Fruit fly (Drosophila melanogaster) whole organism, embryonic: ENCODE results near the gene Dpp10.

Experiments
- CG31224 ChIP-seq: fragments of 200-800 bp; sonication (Bioruptor generic); IDR thresholded peaks from 2 replicates; pipeline ENCODE4 v1.3.6; 2022; ENCODE audit warnings: missing biosample characterization, missing genetic modification characterization
- CG4328 ChIP-seq: fragments of 200-800 bp; sonication (Bioruptor generic); optimal IDR thresholded peaks from 3 replicates; lab custom pipeline; 2017; ENCODE audit warnings: missing biosample characterization, missing genetic modification reagents, missing genetic modification characterization
- Dll ChIP-seq: fragments of 200-800 bp; sonication (Bioruptor generic); IDR thresholded peaks from 4 replicates; pipeline ENCODE4 v1.3.6; 2022; ENCODE audit warnings: missing biosample characterization, missing genetic modification characterization; ENCODE audit not compliant: partially characterized antibody
- kay ChIP-seq: fragments of 200-800 bp; sonication (Bioruptor generic); optimal IDR thresholded peaks from 2 replicates; lab custom pipeline; 2016; ENCODE audit warnings: missing biosample characterization, missing genetic modification characterization
- otp ChIP-seq: fragments of 200-800 bp; sonication (Bioruptor generic); IDR thresholded peaks from 3 replicates; pipeline ENCODE4, ENCODE4 v1.3.6; 2022; ENCODE audit warnings: missing biosample characterization, missing genetic modification characterization
- pfk ChIP-seq: fragments of 200-800 bp; sonication (Bioruptor generic); optimal IDR thresholded peaks from 2 replicates; lab custom pipeline; 2018; ENCODE audit warnings: missing biosample characterization, mild to moderate bottlenecking, missing genetic modification characterization, moderate library complexity

DNA sequence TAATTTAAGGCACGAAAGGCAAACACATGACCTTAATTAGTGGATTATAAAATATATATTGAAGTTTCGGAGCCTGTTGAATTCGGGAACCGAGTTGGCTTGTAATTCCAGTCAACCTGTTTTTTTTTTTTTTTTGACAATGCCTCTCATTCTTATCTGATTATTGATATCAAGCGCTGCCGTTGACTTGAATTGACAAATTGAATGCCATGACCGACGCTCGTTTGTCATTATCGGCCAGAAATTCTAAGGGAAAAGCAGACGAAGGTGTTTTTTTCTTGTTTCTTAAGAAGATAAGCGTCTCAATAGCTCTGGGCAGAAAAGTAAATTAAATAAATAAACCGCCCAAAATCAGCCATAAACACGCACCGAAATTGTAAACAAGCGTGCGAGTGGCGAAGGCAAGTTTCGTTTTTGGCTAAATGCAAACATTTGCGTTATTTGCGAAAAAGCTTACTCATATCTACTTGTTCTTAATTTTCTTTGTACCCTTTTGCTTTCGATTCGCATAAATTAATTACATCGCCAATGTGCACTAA is 42.4 kb upstream of the Dpp10 start:
- no peak for TF ChIP-seq Dll (GFP tag; lab: Robert Waterston, UW)
- TF ChIP-seq CG4328 (GFP tag; lab: Kevin White, UChicago), result no peak
- no peak for TF ChIP-seq pfk (GFP tag; lab: Kevin White, UChicago)
- no peak for TF ChIP-seq kay (GFP tag; lab: Kevin White, UChicago)
- TF ChIP-seq CG31224 (GFP tag; lab: Robert Waterston, UW), result no peak
- no peak for TF ChIP-seq otp (GFP tag; lab: Robert Waterston, UW)
